Worm (Caenorhabditis elegans) whole organism, L4/young adult: ENCODE measurements around the gene srsx-14.

Experiments used
- W03F9.2 ChIP-seq: fragments of 150-350 bp; optimal IDR thresholded peaks from 2 replicates; lab custom pipeline; 2014; ENCODE audit warnings: missing biosample characterization, missing genetic modification characterization
- dao-5 ChIP-seq: sonication (generic microtip); optimal IDR thresholded peaks from 2 replicates; lab custom pipeline; 2016; ENCODE audit warnings: missing genotype, missing genetic modification characterization, moderate library complexity, missing compliant biosample characterization
- him-1 ChIP-seq: sonication (generic microtip); optimal IDR thresholded peaks from 2 replicates; lab custom pipeline; 2016; ENCODE audit warnings: missing genotype, missing genetic modification reagents, missing genetic modification characterization, missing compliant biosample characterization

ce11 chrIV:5630156-5630555, 3.2 kb upstream of the srsx-14 start, which contains the start of gene srd-12:
- no peak for TF ChIP-seq W03F9.2
- TF ChIP-seq him-1 (tag; lab: Kevin White, UChicago): no peak
- no peak for TF ChIP-seq dao-5 (tag; lab: Kevin White, UChicago)
